Worm (Caenorhabditis elegans) whole organism, late embryonic: Measurements from ENCODE around the gene srsx-1.

Experiments used
- K09A11.1 ChIP-seq: sonication (generic microtip); optimal IDR thresholded peaks from 2 replicates; lab custom pipeline; 2017; ENCODE audit warnings: antibody characterized with exemption, mild to moderate bottlenecking, missing genetic modification characterization, missing compliant biosample characterization; ENCODE audit not compliant: insufficient read depth
- dmd-4 ChIP-seq: sonication (generic microtip); optimal IDR thresholded peaks from 2 replicates; lab custom pipeline; 2016; ENCODE audit warnings: borderline replicate concordance, missing genetic modification characterization, missing compliant biosample characterization
- ets-4 ChIP-seq: sonication (generic microtip); optimal IDR thresholded peaks from 2 replicates; lab custom pipeline; 2016; ENCODE audit warnings: missing genetic modification characterization, missing compliant biosample characterization
- nfya-1 ChIP-seq: sonication (generic microtip); optimal IDR thresholded peaks from 2 replicates; lab custom pipeline; 2017; ENCODE audit warnings: missing genetic modification characterization, mild to moderate bottlenecking, missing compliant biosample characterization, antibody characterized with exemption, moderate library complexity
- nhr-11 ChIP-seq: fragments of 150-350 bp; optimal IDR thresholded peaks from 2 replicates; lab custom pipeline; 2014; ENCODE audit warnings: missing biosample characterization, missing genetic modification characterization
- pha-4 ChIP-seq: fragments of 150-350 bp; optimal IDR thresholded peaks from 2 replicates; lab custom pipeline; 2018; ENCODE audit warnings: missing biosample characterization, missing genetic modification reagents, missing genetic modification characterization
- pqm-1 ChIP-seq: sonication (generic microtip); optimal IDR thresholded peaks from 2 replicates; lab custom pipeline; 2016; ENCODE audit warnings: missing genetic modification characterization, missing compliant biosample characterization
- sox-4 ChIP-seq: sonication (generic microtip); optimal IDR thresholded peaks from 2 replicates; lab custom pipeline; 2017; ENCODE audit warnings: mild to moderate bottlenecking, missing genetic modification characterization, inconsistent platforms, missing compliant biosample characterization
- unc-55 ChIP-seq: sonication (generic microtip); optimal IDR thresholded peaks from 2 replicates; lab custom pipeline; 2017; ENCODE audit warnings: missing biosample characterization, missing genetic modification reagents, missing genetic modification characterization
- unc-86 ChIP-seq: sonication (generic microtip); optimal IDR thresholded peaks from 2 replicates; lab custom pipeline; 2016; ENCODE audit warnings: missing genetic modification characterization, missing compliant biosample characterization

DNA sequence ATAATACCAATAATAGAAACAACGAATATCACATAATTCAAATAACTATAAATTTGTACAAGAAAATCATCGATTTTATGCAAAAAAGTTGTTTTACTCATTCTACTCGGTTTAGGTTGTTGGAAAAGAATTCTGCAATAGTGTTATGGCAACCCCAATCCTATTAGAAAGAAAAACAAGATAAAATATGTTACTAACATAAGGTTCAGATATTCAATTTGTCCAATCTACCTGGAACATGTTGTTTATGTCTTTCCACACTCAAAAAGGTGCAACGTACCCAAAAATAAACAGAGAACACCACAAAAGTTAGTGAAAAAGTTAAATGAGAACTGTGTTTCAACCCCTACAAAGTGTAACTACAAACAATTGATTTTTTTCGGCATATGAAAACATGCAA is 7.0 kb downstream of the srsx-1 start, which contains the start of gene srw-51:
- TF ChIP-seq unc-86 (tag; lab: Kevin White, UChicago): no peak
- TF ChIP-seq dmd-4: no peak
- TF ChIP-seq nhr-11 (tag; lab: Kevin White, UChicago): no peak
- TF ChIP-seq pha-4: no peak
- TF ChIP-seq K09A11.1: no peak
- TF ChIP-seq ets-4 (tag; lab: Kevin White, UChicago): no peak
- no peak for TF ChIP-seq unc-55 (GFP tag; lab: Kevin White, UChicago)
- no peak for TF ChIP-seq sox-4 (tag; lab: Kevin White, UChicago)
- TF ChIP-seq nfya-1: no peak
- no peak for TF ChIP-seq pqm-1 (tag; lab: Kevin White, UChicago)
